Worm (Caenorhabditis elegans) whole organism, early embryonic: Measurements from ENCODE around the gene zipt-7.2.

Experiments used
- aly-1 ChIP-seq: sonication (generic microtip); optimal IDR thresholded peaks from 2 replicates; lab custom pipeline; 2016; ENCODE audit warnings: missing genetic modification characterization, missing compliant biosample characterization
- ama-1 ChIP-seq: fragments of 150-350 bp; optimal IDR thresholded peaks from 2 replicates; lab custom pipeline; 2014
- ceh-13 ChIP-seq: fragments of 200-800 bp; sonication (Bioruptor generic); optimal IDR thresholded peaks from 2 replicates; lab custom pipeline; 2018; ENCODE audit warnings: mild to moderate bottlenecking, missing genetic modification characterization, missing compliant biosample characterization
- ceh-36 ChIP-seq: sonication (generic microtip); optimal IDR thresholded peaks from 2 replicates; lab custom pipeline; 2016; ENCODE audit warnings: missing genetic modification characterization, inconsistent platforms, missing compliant biosample characterization
- flt-1 ChIP-seq: fragments of 200-800 bp; sonication (Bioruptor generic); IDR thresholded peaks from 2 replicates; pipeline ENCODE4 v1.3.6; 2022; ENCODE audit warnings: missing genetic modification characterization, missing compliant biosample characterization
- hmbx-1 ChIP-seq: sonication (generic microtip); optimal IDR thresholded peaks from 2 replicates; lab custom pipeline; 2016; ENCODE audit warnings: mild to moderate bottlenecking, missing genetic modification characterization, missing compliant biosample characterization
- hnd-1 ChIP-seq: sonication (generic microtip); optimal IDR thresholded peaks from 2 replicates; lab custom pipeline; 2016; ENCODE audit warnings: missing genetic modification characterization, missing compliant biosample characterization
- pes-1 ChIP-seq: fragments of 200-800 bp; sonication (Bioruptor generic); IDR thresholded peaks from 2 replicates; pipeline ENCODE4 v1.3.6; 2022; ENCODE audit warnings: missing genetic modification reagents, missing genetic modification characterization, missing compliant biosample characterization
- scrt-1 ChIP-seq: fragments of 200-800 bp; sonication (Bioruptor generic); IDR thresholded peaks from 2 replicates; pipeline ENCODE4 v1.3.6; 2022; ENCODE audit warnings: missing genetic modification characterization, missing compliant biosample characterization

ce11 chrX:15539299-15539698 lies 31.6 kb upstream of the zipt-7.2 start:
- no peak for TF ChIP-seq hnd-1 (tag; lab: Kevin White, UChicago)
- TF ChIP-seq ama-1 (lab: Kevin White, UChicago): no peak
- no peak for TF ChIP-seq scrt-1 (GFP tag; lab: Robert Waterston, UW)
- TF ChIP-seq flt-1 (GFP tag; lab: Robert Waterston, UW): no peak
- no peak for TF ChIP-seq pes-1 (GFP tag; lab: Robert Waterston, UW)
- no peak for TF ChIP-seq ceh-13 (GFP tag; lab: Kevin White, UChicago)
- TF ChIP-seq hmbx-1 (tag; lab: Kevin White, UChicago): no peak
- no peak for TF ChIP-seq ceh-36 (tag; lab: Kevin White, UChicago)
- no peak for TF ChIP-seq aly-1
